Fruit fly (Drosophila melanogaster) whole organism, embryonic: ENCODE data around the gene CG12998.

Experiments used
- Antp ChIP-seq: fragments of 200-800 bp; sonication (Bioruptor generic); optimal IDR thresholded peaks from 3 replicates; lab custom pipeline; 2016; ENCODE audit warnings: missing biosample characterization, missing genetic modification characterization
- B-H1 ChIP-seq: fragments of 200-800 bp; sonication (Bioruptor generic); IDR thresholded peaks from 3 replicates; pipeline ENCODE4 v1.3.6; 2022; ENCODE audit warnings: missing biosample characterization, missing genetic modification characterization
- Bdp1 ChIP-seq: fragments of 200-800 bp; sonication (Bioruptor generic); optimal IDR thresholded peaks from 3 replicates; lab custom pipeline; 2016; ENCODE audit warnings: missing biosample characterization, missing genetic modification characterization
- CG10267 ChIP-seq: fragments of 200-800 bp; sonication (Bioruptor generic); optimal IDR thresholded peaks from 2 replicates; lab custom pipeline; 2018; ENCODE audit warnings: missing biosample characterization, mild to moderate bottlenecking, missing genetic modification characterization, moderate library complexity
- CG10979 ChIP-seq: fragments of 200-800 bp; sonication (Bioruptor generic); optimal IDR thresholded peaks from 2 replicates; lab custom pipeline; 2018; ENCODE audit warnings: missing biosample characterization, mild to moderate bottlenecking, missing genetic modification characterization, moderate library complexity
- CG11723 ChIP-seq: fragments of 200-800 bp; sonication (Bioruptor generic); optimal IDR thresholded peaks from 2 replicates; lab custom pipeline; 2017; ENCODE audit warnings: missing biosample characterization, mild to moderate bottlenecking, missing genetic modification characterization
- CG12155 ChIP-seq: fragments of 200-800 bp; sonication (Bioruptor generic); optimal IDR thresholded peaks from 3 replicates; lab custom pipeline; 2016; ENCODE audit warnings: missing biosample characterization, missing genetic modification characterization
- CG13424 ChIP-seq: fragments of 200-800 bp; sonication (Bioruptor generic); optimal IDR thresholded peaks from 2 replicates; lab custom pipeline; 2019; ENCODE audit warnings: missing biosample characterization, mild to moderate bottlenecking, missing genetic modification characterization, moderate library complexity
- CG15073 ChIP-seq: fragments of 200-800 bp; sonication (Bioruptor generic); optimal IDR thresholded peaks from 2 replicates; lab custom pipeline; 2016; ENCODE audit warnings: missing biosample characterization, missing genetic modification characterization
- CG15269 ChIP-seq: fragments of 200-800 bp; sonication (Bioruptor generic); optimal IDR thresholded peaks from 2 replicates; lab custom pipeline; 2018; ENCODE audit warnings: missing biosample characterization, mild to moderate bottlenecking, missing genetic modification characterization, moderate library complexity
- CG15479 ChIP-seq: fragments of 200-800 bp; sonication (Bioruptor generic); optimal IDR thresholded peaks from 3 replicates; lab custom pipeline; 2019; ENCODE audit warnings: missing biosample characterization, mild to moderate bottlenecking, missing genetic modification characterization, moderate library complexity
- CG15601 ChIP-seq: fragments of 200-800 bp; sonication (Bioruptor generic); optimal IDR thresholded peaks from 3 replicates; lab custom pipeline; 2019; ENCODE audit warnings: missing biosample characterization, mild to moderate bottlenecking, missing genetic modification characterization, moderate library complexity
- CG15696 ChIP-seq: fragments of 200-800 bp; sonication (Bioruptor generic); optimal IDR thresholded peaks from 2 replicates; lab custom pipeline; 2019; ENCODE audit warnings: missing biosample characterization, mild to moderate bottlenecking, missing genetic modification characterization, moderate library complexity
- CG16779 ChIP-seq: fragments of 200-800 bp; sonication (Bioruptor generic); IDR thresholded peaks from 2 replicates; pipeline ENCODE4 v1.3.6; 2022; ENCODE audit warnings: missing biosample characterization, missing genetic modification characterization
- CG1792 ChIP-seq: fragments of 200-800 bp; sonication (Bioruptor generic); optimal IDR thresholded peaks from 2 replicates; lab custom pipeline; 2016; ENCODE audit warnings: missing biosample characterization, missing genetic modification characterization
- CG1832 ChIP-seq: fragments of 200-800 bp; sonication (Bioruptor generic); optimal IDR thresholded peaks from 2 replicates; lab custom pipeline; 2017; ENCODE audit warnings: missing biosample characterization, mild to moderate bottlenecking, missing genetic modification characterization, inconsistent platforms
- CG18476 ChIP-seq: fragments of 200-800 bp; sonication (Bioruptor generic); optimal IDR thresholded peaks from 2 replicates; lab custom pipeline; 2016; ENCODE audit warnings: missing biosample characterization, mild to moderate bottlenecking, missing genetic modification characterization
- CG2116 ChIP-seq: fragments of 200-800 bp; sonication (Bioruptor generic); optimal IDR thresholded peaks from 3 replicates; lab custom pipeline; 2018; ENCODE audit warnings: missing biosample characterization, mild to moderate bottlenecking, missing genetic modification characterization
- CG2129 ChIP-seq: fragments of 200-800 bp; sonication (Bioruptor generic); IDR thresholded peaks from 2 replicates; pipeline ENCODE4 v1.3.6; 2022; ENCODE audit warnings: missing biosample characterization, missing genetic modification characterization; ENCODE audit not compliant: partially characterized antibody
- CG32772 ChIP-seq: fragments of 200-800 bp; sonication (Bioruptor generic); IDR thresholded peaks from 2 replicates; pipeline ENCODE4 v1.3.6; 2022; ENCODE audit warnings: missing biosample characterization, missing genetic modification characterization
- CG42726 ChIP-seq: fragments of 200-800 bp; sonication (Bioruptor generic); IDR thresholded peaks from 2 replicates; pipeline ENCODE4 v1.3.6; 2022; ENCODE audit warnings: missing biosample characterization, missing genetic modification characterization; ENCODE audit not compliant: partially characterized antibody
- CG4328 ChIP-seq: fragments of 200-800 bp; sonication (Bioruptor generic); optimal IDR thresholded peaks from 3 replicates; lab custom pipeline; 2017; ENCODE audit warnings: missing biosample characterization, missing genetic modification reagents, missing genetic modification characterization
- CG7271 ChIP-seq: fragments of 200-800 bp; sonication (Bioruptor generic); optimal IDR thresholded peaks from 2 replicates; lab custom pipeline; 2018; ENCODE audit warnings: missing biosample characterization, mild to moderate bottlenecking, missing genetic modification characterization, moderate library complexity
- CG7745 ChIP-seq: fragments of 200-800 bp; sonication (Bioruptor generic); optimal IDR thresholded peaks from 2 replicates; lab custom pipeline; 2018; ENCODE audit warnings: missing biosample characterization, mild to moderate bottlenecking, missing genetic modification characterization, moderate library complexity
- CG9215 ChIP-seq: fragments of 200-800 bp; sonication (Bioruptor generic); IDR thresholded peaks from 2 replicates; pipeline ENCODE4 v1.3.6; 2022; ENCODE audit warnings: missing biosample characterization, missing genetic modification characterization
- CHES-1-like ChIP-seq: fragments of 200-800 bp; sonication (Bioruptor generic); optimal IDR thresholded peaks from 2 replicates; lab custom pipeline; 2016; ENCODE audit warnings: missing biosample characterization, missing genetic modification characterization
- D ChIP-seq, 2 experiments: fragments of 200-800 bp in 1 of 2; fragments of >200 bp in 1 of 2; sonication (Bioruptor generic) in 1 of 2; optimal IDR thresholded peaks; 2 replicates in 1 of 2; 3 replicates in 1 of 2; lab custom pipeline; 2017; ENCODE audit warnings: mild to moderate bottlenecking in 1 of 2, missing biosample characterization in 1 of 2, missing genetic modification characterization in 1 of 2, missing genetic modification reagents in 1 of 2
- Hr51 ChIP-seq, 2 experiments: fragments of 200-800 bp; sonication (Bioruptor generic); optimal IDR thresholded peaks; 2 replicates in 1 of 2; 3 replicates in 1 of 2; lab custom pipeline; 2016 to 2018; ENCODE audit warnings: missing biosample characterization in 2 of 2, missing genetic modification characterization in 2 of 2, mild to moderate bottlenecking in 1 of 2, moderate library complexity in 1 of 2
- NC2β ChIP-seq: fragments of 200-800 bp; sonication (Bioruptor generic); optimal IDR thresholded peaks from 2 replicates; lab custom pipeline; 2016; ENCODE audit warnings: missing biosample characterization, missing genetic modification characterization
- Oaz ChIP-seq: fragments of 200-800 bp; sonication (Bioruptor generic); IDR thresholded peaks from 2 replicates; pipeline ENCODE4 v1.3.6; 2022; ENCODE audit warnings: missing biosample characterization, missing genetic modification characterization
- ato ChIP-seq: fragments of 200-800 bp; sonication (Bioruptor generic); IDR thresholded peaks from 2 replicates; pipeline ENCODE4 v1.3.6; 2022; ENCODE audit warnings: missing biosample characterization, missing genetic modification characterization; ENCODE audit not compliant: partially characterized antibody
- cas ChIP-seq: fragments of 200-800 bp; sonication (Bioruptor generic); IDR thresholded peaks from 2 replicates; pipeline ENCODE4 v1.3.6; 2022; ENCODE audit warnings: missing biosample characterization, missing genetic modification characterization
- chn ChIP-seq: fragments of 200-800 bp; sonication (Bioruptor generic); optimal IDR thresholded peaks from 2 replicates; lab custom pipeline; 2016; ENCODE audit warnings: missing biosample characterization, missing genetic modification characterization
- corto ChIP-seq: fragments of 200-800 bp; sonication (Bioruptor generic); optimal IDR thresholded peaks from 2 replicates; lab custom pipeline; 2016; ENCODE audit warnings: missing biosample characterization, mild to moderate bottlenecking, missing genetic modification characterization, moderate library complexity
- dati ChIP-seq: fragments of 200-800 bp; sonication (Bioruptor generic); IDR thresholded peaks from 2 replicates; pipeline ENCODE4 v1.3.6; 2022; ENCODE audit warnings: missing biosample characterization, missing genetic modification characterization
- emc ChIP-seq: fragments of 200-800 bp; sonication (Bioruptor generic); optimal IDR thresholded peaks from 2 replicates; lab custom pipeline; 2016; ENCODE audit warnings: missing biosample characterization, missing genetic modification characterization
- fd64A ChIP-seq: fragments of 200-800 bp; sonication (Bioruptor generic); optimal IDR thresholded peaks from 3 replicates; lab custom pipeline; 2018; ENCODE audit warnings: missing biosample characterization, mild to moderate bottlenecking, missing genetic modification characterization
- hkb ChIP-seq, 2 experiments: fragments of 200-800 bp in 1 of 2; fragments of >200 bp in 1 of 2; sonication (Bioruptor generic) in 1 of 2; IDR thresholded peaks in 1 of 2; optimal IDR thresholded peaks in 1 of 2; 2 replicates each; pipeline versions ENCODE4 v1.3.6 to Lab custom; 2017 to 2022; ENCODE audit warnings: missing biosample characterization in 1 of 2, missing genetic modification characterization in 1 of 2
- knrl ChIP-seq: fragments of 200-800 bp; sonication (Bioruptor generic); IDR thresholded peaks from 3 replicates; pipeline ENCODE4 v1.3.6; 2022; ENCODE audit warnings: missing biosample characterization, missing genetic modification characterization; ENCODE audit not compliant: partially characterized antibody
- lbe ChIP-seq: fragments of 200-800 bp; sonication (Bioruptor generic); optimal IDR thresholded peaks from 2 replicates; lab custom pipeline; 2016; ENCODE audit warnings: missing biosample characterization, mild to moderate bottlenecking, missing genetic modification characterization
- nom ChIP-seq: fragments of 200-800 bp; sonication (Bioruptor generic); optimal IDR thresholded peaks from 2 replicates; lab custom pipeline; 2017; ENCODE audit warnings: missing biosample characterization, missing genetic modification characterization, mild to moderate bottlenecking, moderate library complexity, missing genetic modification reagents
- peb ChIP-seq: fragments of 200-800 bp; sonication (Bioruptor generic); IDR thresholded peaks from 2 replicates; pipeline ENCODE4 v1.3.6; 2022; ENCODE audit warnings: missing biosample characterization, missing genetic modification characterization
- usp ChIP-seq: fragments of >200 bp; optimal IDR thresholded peaks from 2 replicates; lab custom pipeline; 2017; ENCODE audit warnings: missing biosample characterization, missing genetic modification characterization
- yki ChIP-seq: fragments of >200 bp; optimal IDR thresholded peaks from 3 replicates; lab custom pipeline; 2018
- zen ChIP-seq: fragments of 200-800 bp; sonication (Bioruptor generic); optimal IDR thresholded peaks from 3 replicates; lab custom pipeline; 2018; ENCODE audit warnings: missing biosample characterization, mild to moderate bottlenecking, missing genetic modification characterization, moderate library complexity
- zen2 ChIP-seq: fragments of 200-800 bp; sonication (Bioruptor generic); IDR thresholded peaks from 3 replicates; pipeline ENCODE4 v1.3.6; 2022; ENCODE audit warnings: missing biosample characterization, missing genetic modification characterization; ENCODE audit not compliant: partially characterized antibody

The CG12998 gene

dm6 chrX:17175558-17176189, 42.8 kb upstream of the CG12998 start (continued):
- no peak for TF ChIP-seq nom (GFP tag; lab: Kevin White, UChicago)
- peak; percentile 63 for TF ChIP-seq CG10979 (tag; lab: Kevin White, UChicago)
- TF ChIP-seq CG7745 (tag; lab: Kevin White, UChicago), result no peak
- peak; percentile 24 for TF ChIP-seq Antp (GFP tag; lab: Kevin White, UChicago)
- TF ChIP-seq CG12155 (GFP tag; lab: Kevin White, UChicago), result peak; percentile 1
- TF ChIP-seq Hr51 (GFP tag; optimal IDR thresholded peaks at IDR 0.05; lab: Kevin White, UChicago), result peak in 1 of 2 experiments; percentile 6
- no peak; the same call in 2 of the 3 replicates for TF ChIP-seq B-H1 (GFP tag; lab: Robert Waterston, UW)
- TF ChIP-seq hkb (optimal IDR thresholded peaks at IDR 0.05; lab: Kevin White, UChicago), result no peak
- TF ChIP-seq hkb (GFP tag; IDR thresholded peaks at IDR 0.05; lab: Robert Waterston, UW), result no peak
- TF ChIP-seq CG42726 (GFP tag; lab: Robert Waterston, UW), result peak; percentile 58; the same call in 1 of the 2 replicates
- no peak for TF ChIP-seq CG15479 (GFP tag; lab: Kevin White, UChicago)
- TF ChIP-seq CG18476, result no peak
- peak; percentile 12 for TF ChIP-seq chn (GFP tag; lab: Kevin White, UChicago)
- peak; percentile 27 for TF ChIP-seq CG15601 (tag; lab: Kevin White, UChicago)
- peak; percentile 41 for TF ChIP-seq CG15696 (tag; lab: Kevin White, UChicago)

dm6 chrX:17176542-17176941, 41.9 kb upstream of the CG12998 start:
- peak; percentile 49; the same call in 1 of the 2 replicates for TF ChIP-seq CG32772 (GFP tag; lab: Robert Waterston, UW)
- no peak for TF ChIP-seq CG1792
- TF ChIP-seq CG1832 (GFP tag; lab: Kevin White, UChicago), result no peak
- TF ChIP-seq CHES-1-like (GFP tag; lab: Kevin White, UChicago), result no peak
- no peak for TF ChIP-seq fd64A (GFP tag; lab: Kevin White, UChicago)
- no peak for TF ChIP-seq CG15073 (GFP tag; lab: Kevin White, UChicago)
- no peak for TF ChIP-seq knrl (GFP tag; lab: Robert Waterston, UW)
- TF ChIP-seq D (optimal IDR thresholded peaks at IDR 0.05; lab: Kevin White, UChicago), result no peak
- no peak for TF ChIP-seq D (GFP tag; optimal IDR thresholded peaks at IDR 0.05; lab: Kevin White, UChicago)
- TF ChIP-seq dati (GFP tag; lab: Robert Waterston, UW), result no peak
- no peak for TF ChIP-seq CG2116 (GFP tag; lab: Kevin White, UChicago)
- TF ChIP-seq CG2129, result no peak
- peak; percentile 0 for TF ChIP-seq NC2β
- peak; percentile 85 for TF ChIP-seq CG15269
- no peak for TF ChIP-seq CG7271
- TF ChIP-seq yki (lab: Kevin White, UChicago), result no peak
- no peak for TF ChIP-seq zen2 (GFP tag; lab: Robert Waterston, UW)
- TF ChIP-seq CG11723, result no peak
- no peak for TF ChIP-seq corto (GFP tag; lab: Kevin White, UChicago)
- TF ChIP-seq CG13424 (tag; lab: Kevin White, UChicago), result peak; percentile 57
- no peak for TF ChIP-seq emc (GFP tag; lab: Kevin White, UChicago)
- peak; percentile 41; the same call in 1 of the 2 replicates for TF ChIP-seq Oaz
- TF ChIP-seq CG16779 (GFP tag; lab: Robert Waterston, UW), result no peak
- no peak for TF ChIP-seq CG9215 (GFP tag; lab: Robert Waterston, UW)
- TF ChIP-seq ato (GFP tag; lab: Robert Waterston, UW), result no peak
- TF ChIP-seq CG10267 (tag; lab: Kevin White, UChicago), result peak; percentile 4
- no peak for TF ChIP-seq lbe (GFP tag; lab: Kevin White, UChicago)
- peak; percentile 39; the same call in 1 of the 2 replicates for TF ChIP-seq cas (GFP tag; lab: Robert Waterston, UW)
- TF ChIP-seq B-H1 (GFP tag; lab: Robert Waterston, UW), result peak; percentile 30; the same call in 2 of the 3 replicates
- no peak for TF ChIP-seq chn (GFP tag; lab: Kevin White, UChicago)
- no peak for TF ChIP-seq zen
- TF ChIP-seq CG4328 (GFP tag; lab: Kevin White, UChicago), result no peak
- no peak for TF ChIP-seq usp (GFP tag; lab: Kevin White, UChicago)
- TF ChIP-seq Bdp1 (GFP tag; lab: Kevin White, UChicago), result no peak
- TF ChIP-seq peb (GFP tag; lab: Robert Waterston, UW), result 0 out of 2 replicates have a peak, but pooled peaks have one; percentile 19
